Fruit fly (Drosophila melanogaster) whole organism, embryonic: ENCODE results near the gene nonC.
A peak's percentile ranks its signal among the peaks of the same experiment; 100 is the strongest.

Experiments
- Awh ChIP-seq: fragments of 200-800 bp; sonication (Bioruptor generic); IDR thresholded peaks from 2 replicates; pipeline ENCODE4, ENCODE4 v1.3.6; 2022; ENCODE audit warnings: missing biosample characterization, missing genetic modification characterization
- B-H1 ChIP-seq: fragments of 200-800 bp; sonication (Bioruptor generic); IDR thresholded peaks from 3 replicates; pipeline ENCODE4 v1.3.6; 2022; ENCODE audit warnings: missing biosample characterization, missing genetic modification characterization
- Bgb ChIP-seq: fragments of 200-800 bp; sonication (Bioruptor generic); IDR thresholded peaks from 2 replicates; pipeline ENCODE4 v1.3.6; 2022; ENCODE audit warnings: missing biosample characterization, missing genetic modification characterization; ENCODE audit not compliant: partially characterized antibody
- CG1024 ChIP-seq: fragments of 200-800 bp; sonication (Bioruptor generic); IDR thresholded peaks from 2 replicates; pipeline ENCODE4 v1.3.6; 2022; ENCODE audit warnings: missing biosample characterization, missing genetic modification characterization
- CG10267 ChIP-seq: fragments of 200-800 bp; sonication (Bioruptor generic); optimal IDR thresholded peaks from 2 replicates; lab custom pipeline; 2018; ENCODE audit warnings: missing biosample characterization, mild to moderate bottlenecking, missing genetic modification characterization, moderate library complexity
- CG12236 ChIP-seq: fragments of 200-800 bp; sonication (Bioruptor generic); optimal IDR thresholded peaks from 2 replicates; lab custom pipeline; 2016; ENCODE audit warnings: missing biosample characterization, missing genetic modification characterization
- CG13123 ChIP-seq: fragments of 200-800 bp; sonication (Bioruptor generic); optimal IDR thresholded peaks from 2 replicates; lab custom pipeline; 2016; ENCODE audit warnings: missing biosample characterization, missing genetic modification characterization
- CG13296 ChIP-seq: fragments of 200-800 bp; sonication (Bioruptor generic); optimal IDR thresholded peaks from 3 replicates; lab custom pipeline; 2018; ENCODE audit warnings: missing biosample characterization, mild to moderate bottlenecking, missing genetic modification characterization
- CG14014 ChIP-seq: fragments of 200-800 bp; sonication (Bioruptor generic); IDR thresholded peaks from 2 replicates; pipeline ENCODE4 v1.3.6; 2022; ENCODE audit warnings: missing biosample characterization, missing genetic modification characterization
- CG14441 ChIP-seq: fragments of 200-800 bp; sonication (Bioruptor generic); IDR thresholded peaks from 2 replicates; pipeline ENCODE4 v1.3.6; 2022; ENCODE audit warnings: missing biosample characterization, missing genetic modification characterization
- CG17328 ChIP-seq: fragments of 200-800 bp; sonication (Bioruptor generic); IDR thresholded peaks from 2 replicates; pipeline ENCODE4 v1.3.6; 2022; ENCODE audit warnings: missing biosample characterization, missing genetic modification characterization
- CG17361 ChIP-seq: fragments of 200-800 bp; sonication (Bioruptor generic); IDR thresholded peaks from 3 replicates; pipeline ENCODE4 v1.3.6; 2022; ENCODE audit warnings: missing biosample characterization, missing genetic modification characterization
- CG18262 ChIP-seq: fragments of 200-800 bp; optimal IDR thresholded peaks from 3 replicates; lab custom pipeline; 2019; ENCODE audit warnings: missing biosample characterization, mild to moderate bottlenecking, missing genetic modification characterization, moderate library complexity
- CG18476 ChIP-seq: fragments of 200-800 bp; sonication (Bioruptor generic); optimal IDR thresholded peaks from 2 replicates; lab custom pipeline; 2016; ENCODE audit warnings: missing biosample characterization, mild to moderate bottlenecking, missing genetic modification characterization
- CG42726 ChIP-seq: fragments of 200-800 bp; sonication (Bioruptor generic); IDR thresholded peaks from 2 replicates; pipeline ENCODE4 v1.3.6; 2022; ENCODE audit warnings: missing biosample characterization, missing genetic modification characterization; ENCODE audit not compliant: partially characterized antibody
- CG6813 ChIP-seq: fragments of 200-800 bp; sonication (Bioruptor generic); optimal IDR thresholded peaks from 2 replicates; lab custom pipeline; 2017; ENCODE audit warnings: missing biosample characterization, missing genetic modification characterization, mild to moderate bottlenecking, moderate library complexity, missing genetic modification reagents
- CG7271 ChIP-seq: fragments of 200-800 bp; sonication (Bioruptor generic); optimal IDR thresholded peaks from 2 replicates; lab custom pipeline; 2018; ENCODE audit warnings: missing biosample characterization, mild to moderate bottlenecking, missing genetic modification characterization, moderate library complexity
- CG7357 ChIP-seq: fragments of 200-800 bp; sonication (Bioruptor generic); IDR thresholded peaks from 3 replicates; pipeline ENCODE4 v1.3.6; 2022; ENCODE audit warnings: missing biosample characterization, missing genetic modification characterization
- CG8765 ChIP-seq: fragments of 200-800 bp; sonication (Bioruptor generic); IDR thresholded peaks from 2 replicates; pipeline ENCODE4 v1.3.6; 2022; ENCODE audit warnings: missing biosample characterization, missing genetic modification characterization
- CG9437 ChIP-seq: fragments of 200-800 bp; sonication (Bioruptor generic); optimal IDR thresholded peaks from 2 replicates; lab custom pipeline; 2018; ENCODE audit warnings: missing biosample characterization, mild to moderate bottlenecking, missing genetic modification characterization
- CG9797 ChIP-seq: fragments of 200-800 bp; sonication (Bioruptor generic); optimal IDR thresholded peaks from 3 replicates; lab custom pipeline; 2018; ENCODE audit warnings: missing biosample characterization, mild to moderate bottlenecking, missing genetic modification characterization
- CTCF ChIP-seq: fragments of 200-800 bp; sonication (Bioruptor generic); optimal IDR thresholded peaks from 2 replicates; lab custom pipeline; 2017; ENCODE audit warnings: missing biosample characterization, mild to moderate bottlenecking, missing genetic modification characterization, moderate library complexity
- D19B ChIP-seq: fragments of 200-800 bp; sonication (Bioruptor generic); optimal IDR thresholded peaks from 2 replicates; lab custom pipeline; 2017; ENCODE audit warnings: missing biosample characterization, mild to moderate bottlenecking, missing genetic modification characterization
- E2f2 ChIP-seq: fragments of 200-800 bp; sonication (Bioruptor generic); IDR thresholded peaks from 2 replicates; pipeline ENCODE4 v1.3.6; 2022; ENCODE audit warnings: missing biosample characterization, missing genetic modification characterization
- Eip74EF ChIP-seq, 2 experiments: fragments of 200-800 bp in 1 of 2; fragments of >200 bp in 1 of 2; sonication (Bioruptor generic) in 1 of 2; optimal IDR thresholded peaks; 2 replicates each; lab custom pipeline; 2017 to 2019; ENCODE audit warnings: missing biosample characterization in 2 of 2, missing genetic modification characterization in 2 of 2, mild to moderate bottlenecking in 1 of 2, moderate library complexity in 1 of 2
- Gsc ChIP-seq: fragments of 200-800 bp; sonication (Bioruptor generic); IDR thresholded peaks from 2 replicates; pipeline ENCODE4 v1.3.6; 2022; ENCODE audit warnings: missing biosample characterization, missing genetic modification characterization
- Mrtf ChIP-seq: fragments of 200-800 bp; sonication (Bioruptor generic); IDR thresholded peaks from 3 replicates; pipeline ENCODE4 v1.3.6; 2022; ENCODE audit warnings: missing biosample characterization, missing genetic modification characterization
- Opbp ChIP-seq: fragments of 200-800 bp; sonication (Bioruptor generic); IDR thresholded peaks from 3 replicates; pipeline ENCODE4 v1.3.6; 2022; ENCODE audit warnings: missing biosample characterization, missing genetic modification characterization; ENCODE audit not compliant: partially characterized antibody
- disco-r ChIP-seq: fragments of 200-800 bp; sonication (Bioruptor generic); optimal IDR thresholded peaks from 2 replicates; lab custom pipeline; 2016; ENCODE audit warnings: missing biosample characterization, missing genetic modification characterization
- dmrt11E ChIP-seq: fragments of 200-800 bp; sonication (Bioruptor generic); optimal IDR thresholded peaks from 3 replicates; lab custom pipeline; 2018; ENCODE audit warnings: missing biosample characterization, mild to moderate bottlenecking, missing genetic modification characterization, moderate library complexity
- en ChIP-seq: fragments of 200-800 bp; sonication (Bioruptor generic); optimal IDR thresholded peaks from 2 replicates; lab custom pipeline; 2016; ENCODE audit warnings: missing biosample characterization, missing genetic modification characterization
- eve ChIP-seq, 2 experiments: fragments of >200 bp; optimal IDR thresholded peaks; 2 replicates each; lab custom pipeline; 2017; ENCODE audit warnings: missing biosample characterization in 2 of 2, missing genetic modification characterization in 2 of 2
- exex ChIP-seq: fragments of 200-800 bp; sonication (Bioruptor generic); optimal IDR thresholded peaks from 4 replicates; lab custom pipeline; 2018; ENCODE audit warnings: missing biosample characterization, mild to moderate bottlenecking, missing genetic modification characterization, moderate library complexity
- gfzf ChIP-seq: fragments of 200-800 bp; sonication (Bioruptor generic); optimal IDR thresholded peaks from 2 replicates; lab custom pipeline; 2016; ENCODE audit warnings: missing biosample characterization, mild to moderate bottlenecking, missing genetic modification characterization, moderate library complexity
- gsb-n ChIP-seq: fragments of 200-800 bp; sonication (Bioruptor generic); optimal IDR thresholded peaks from 3 replicates; lab custom pipeline; 2018; ENCODE audit warnings: missing biosample characterization, mild to moderate bottlenecking, missing genetic modification characterization
- hth ChIP-seq: fragments of >200 bp; optimal IDR thresholded peaks from 2 replicates; lab custom pipeline; 2017; ENCODE audit warnings: inconsistent platforms
- klu ChIP-seq: fragments of 200-800 bp; sonication (Bioruptor generic); IDR thresholded peaks from 2 replicates; pipeline ENCODE4 v1.3.6; 2022; ENCODE audit warnings: missing biosample characterization, missing genetic modification characterization
- knrl ChIP-seq: fragments of 200-800 bp; sonication (Bioruptor generic); IDR thresholded peaks from 3 replicates; pipeline ENCODE4 v1.3.6; 2022; ENCODE audit warnings: missing biosample characterization, missing genetic modification characterization; ENCODE audit not compliant: partially characterized antibody
- otp ChIP-seq: fragments of 200-800 bp; sonication (Bioruptor generic); IDR thresholded peaks from 3 replicates; pipeline ENCODE4, ENCODE4 v1.3.6; 2022; ENCODE audit warnings: missing biosample characterization, missing genetic modification characterization
- pho ChIP-seq: fragments of 200-800 bp; sonication (Bioruptor generic); optimal IDR thresholded peaks from 2 replicates; lab custom pipeline; 2016; ENCODE audit warnings: missing biosample characterization, missing genetic modification characterization
- pzg ChIP-seq: fragments of 200-800 bp; sonication (Bioruptor generic); optimal IDR thresholded peaks from 3 replicates; lab custom pipeline; 2018; ENCODE audit warnings: missing biosample characterization, mild to moderate bottlenecking, missing genetic modification characterization, moderate library complexity
- ro ChIP-seq: fragments of 200-800 bp; sonication (Bioruptor generic); IDR thresholded peaks from 2 replicates; pipeline ENCODE4 v1.3.6; 2022; ENCODE audit warnings: missing biosample characterization, missing genetic modification characterization
- seq ChIP-seq: fragments of 200-800 bp; sonication (Bioruptor generic); IDR thresholded peaks from 2 replicates; pipeline ENCODE4 v1.3.6; 2022; ENCODE audit warnings: missing biosample characterization, missing genetic modification characterization
- stwl ChIP-seq: fragments of 200-800 bp; sonication (Bioruptor generic); optimal IDR thresholded peaks from 3 replicates; lab custom pipeline; 2018; ENCODE audit warnings: missing biosample characterization, mild to moderate bottlenecking, missing genetic modification characterization, moderate library complexity
- sug ChIP-seq: fragments of 200-800 bp; optimal IDR thresholded peaks from 2 replicates; lab custom pipeline; 2019; ENCODE audit warnings: missing biosample characterization, mild to moderate bottlenecking, missing genetic modification characterization, moderate library complexity
- tap ChIP-seq: fragments of 200-800 bp; optimal IDR thresholded peaks from 3 replicates; lab custom pipeline; 2019; ENCODE audit warnings: missing biosample characterization, mild to moderate bottlenecking, missing genetic modification characterization, moderate library complexity
- tin ChIP-seq: fragments of 200-800 bp; sonication (Bioruptor generic); optimal IDR thresholded peaks from 3 replicates; lab custom pipeline; 2016; ENCODE audit warnings: missing biosample characterization, missing genetic modification characterization
- zen ChIP-seq: fragments of 200-800 bp; sonication (Bioruptor generic); optimal IDR thresholded peaks from 3 replicates; lab custom pipeline; 2018; ENCODE audit warnings: missing biosample characterization, mild to moderate bottlenecking, missing genetic modification characterization, moderate library complexity
- zen2 ChIP-seq: fragments of 200-800 bp; sonication (Bioruptor generic); IDR thresholded peaks from 3 replicates; pipeline ENCODE4 v1.3.6; 2022; ENCODE audit warnings: missing biosample characterization, missing genetic modification characterization; ENCODE audit not compliant: partially characterized antibody
- zfh2 ChIP-seq: fragments of 200-800 bp; sonication (Bioruptor generic); optimal IDR thresholded peaks from 2 replicates; lab custom pipeline; 2016; ENCODE audit warnings: missing biosample characterization, missing genetic modification characterization

The nonC gene

DNA sequence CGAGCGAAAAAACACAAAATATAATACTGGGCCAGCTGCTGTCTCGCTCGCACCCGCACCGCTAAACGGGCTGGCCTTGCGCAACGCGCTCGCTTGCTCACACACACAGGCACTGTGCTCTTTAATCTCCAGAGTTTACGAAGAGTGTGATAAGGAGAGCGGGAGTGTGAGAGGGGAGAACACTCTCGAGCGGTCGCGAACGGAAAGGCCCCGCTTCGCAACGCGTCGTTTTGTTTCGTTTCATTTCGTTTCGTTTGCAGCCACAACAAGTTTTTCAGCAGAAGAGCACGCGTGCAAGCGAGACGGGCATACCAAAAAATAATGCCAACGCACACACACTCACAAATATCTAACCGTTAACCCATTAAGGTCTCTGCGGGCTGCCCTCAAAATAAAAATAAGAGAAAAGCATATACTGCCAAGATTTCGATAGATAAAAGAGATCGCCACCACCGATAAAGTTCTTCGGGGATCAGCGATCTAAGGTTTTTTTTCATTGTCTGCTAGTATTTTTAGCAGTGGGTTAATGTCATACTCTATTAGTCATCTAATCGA, 37.3 kb downstream of the nonC start (continued):
- no peak; the same call in 2 of the 3 replicates for TF ChIP-seq knrl (GFP tag; lab: Robert Waterston, UW)
- no peak for TF ChIP-seq CG9437 (GFP tag; lab: Kevin White, UChicago)
- peak; percentile 66 for TF ChIP-seq zfh2 (GFP tag; lab: Kevin White, UChicago)
- no peak for TF ChIP-seq disco-r (GFP tag; lab: Kevin White, UChicago)
- no peak for TF ChIP-seq CG42726 (GFP tag; lab: Robert Waterston, UW)
- no peak for TF ChIP-seq dmrt11E
- TF ChIP-seq klu (GFP tag; lab: Robert Waterston, UW), result peak; percentile 51
- TF ChIP-seq CG10267, result peak; percentile 10
- no peak for TF ChIP-seq eve (GFP tag; optimal IDR thresholded peaks at IDR 0.05; lab: Kevin White, UChicago)
- peak; percentile 80 for TF ChIP-seq CG14441 (GFP tag; lab: Robert Waterston, UW)
- peak; percentile 21 for TF ChIP-seq gsb-n
- peak; percentile 12 for TF ChIP-seq CG13296
- 0 out of 3 replicates have a peak, but pooled peaks have one; percentile 51 for TF ChIP-seq otp (GFP tag; lab: Robert Waterston, UW)
- TF ChIP-seq seq (GFP tag; lab: Robert Waterston, UW), result no peak; the same call in 1 of the 2 replicates
- TF ChIP-seq CG7357 (GFP tag; lab: Robert Waterston, UW), result no peak; the same call in 2 of the 3 replicates
- TF ChIP-seq hth (lab: Kevin White, UChicago), result no peak
- TF ChIP-seq Bgb (GFP tag; lab: Robert Waterston, UW), result peak; percentile 32; the same call in 1 of the 2 replicates
- TF ChIP-seq CG17361 (GFP tag; lab: Robert Waterston, UW), result peak; percentile 50; the same call in 1 of the 3 replicates
- TF ChIP-seq CG7271, result no peak
- TF ChIP-seq Awh (GFP tag; lab: Robert Waterston, UW), result no peak
- TF ChIP-seq pzg, result no peak
- no peak for TF ChIP-seq gfzf (GFP tag; lab: Kevin White, UChicago)
- peak; percentile 15 for TF ChIP-seq tin (GFP tag; lab: Kevin White, UChicago)
- TF ChIP-seq Gsc, result no peak
- TF ChIP-seq CG6813 (GFP tag; lab: Kevin White, UChicago), result no peak
- TF ChIP-seq tap (tag; lab: Kevin White, UChicago), result no peak
- no peak for TF ChIP-seq CG9797 (GFP tag; lab: Kevin White, UChicago)
- TF ChIP-seq CG1024 (GFP tag; lab: Robert Waterston, UW), result peak; percentile 30; the same call in 1 of the 2 replicates
- TF ChIP-seq CG8765, result peak; percentile 59; the same call in 1 of the 2 replicates
- no peak for TF ChIP-seq CG12236 (GFP tag; lab: Kevin White, UChicago)
- TF ChIP-seq CTCF (GFP tag; lab: Kevin White, UChicago), result no peak
- TF ChIP-seq zen, result peak; percentile 77
- no peak for TF ChIP-seq CG13123
- peak; percentile 40; the same call in 1 of the 3 replicates for TF ChIP-seq Mrtf (GFP tag; lab: Robert Waterston, UW)
- peak; percentile 68 for TF ChIP-seq CG14014 (GFP tag; lab: Robert Waterston, UW)
- TF ChIP-seq stwl (tag; lab: Kevin White, UChicago), result no peak
- TF ChIP-seq B-H1 (GFP tag; lab: Robert Waterston, UW), result peak; percentile 38; the same call in 1 of the 3 replicates
- TF ChIP-seq CG18476 (GFP tag; lab: Kevin White, UChicago), result no peak
- TF ChIP-seq CG18262, result peak; percentile 69
- 0 out of 2 replicates have a peak, but pooled peaks have one; percentile 5 for TF ChIP-seq CG17328
- TF ChIP-seq sug (tag; lab: Kevin White, UChicago), result peak; percentile 88
- no peak for TF ChIP-seq en
- peak; percentile 36; the same call in 1 of the 2 replicates for TF ChIP-seq E2f2
- peak; percentile 59 for TF ChIP-seq D19B (GFP tag; lab: Kevin White, UChicago)
- peak; percentile 40 for TF ChIP-seq pho (GFP tag; lab: Kevin White, UChicago)
- TF ChIP-seq Eip74EF (GFP tag; optimal IDR thresholded peaks at IDR 0.05; lab: Kevin White, UChicago), result no peak
- peak; percentile 30 for TF ChIP-seq exex (tag; lab: Kevin White, UChicago)
- peak; percentile 47; the same call in 1 of the 3 replicates for TF ChIP-seq Opbp (GFP tag; lab: Robert Waterston, UW)
- TF ChIP-seq ro (GFP tag; lab: Robert Waterston, UW), result no peak
- no peak for TF ChIP-seq zen2
